Fruit fly (Drosophila melanogaster) Kc167 (cell line): ENCODE measurements around the gene mtsh.

Experiments used
- h ChIP-seq: fragments of >200 bp; optimal IDR thresholded peaks from 3 replicates; lab custom pipeline; 2018; ENCODE audit warnings: missing external identifiers
- insv ChIP-seq: fragments of >200 bp; optimal IDR thresholded peaks from 3 replicates; lab custom pipeline; 2018; ENCODE audit warnings: missing external identifiers
- psq ChIP-seq: fragments of >200 bp; optimal IDR thresholded peaks from 2 replicates; lab custom pipeline; 2017; ENCODE audit warnings: missing external identifiers

dm6 chr2L:8305409-8305808, 14.3 kb downstream of the mtsh start, which contains the start of gene CG7840:
- TF ChIP-seq psq (lab: Kevin White, UChicago), result no peak
- TF ChIP-seq h, result no peak
- TF ChIP-seq insv, result no peak
